Worm (Caenorhabditis elegans) whole organism, young adult: Measurements from ENCODE around the gene Y51H4A.1.
"Not testable (repeated sequence)": the region's sequence is repeated elsewhere in the genome, so short reads cannot be mapped to it uniquely, and the experiment has no call there.

Experiments
- B0019.2 ChIP-seq: fragments of 200-800 bp; sonication (Bioruptor generic); conservative IDR thresholded peaks from 2 replicates; pipeline ENCODE4 v1.3.6; 2022; ENCODE audit warnings: missing genetic modification reagents, missing genetic modification characterization, missing compliant biosample characterization
- B0261.1 ChIP-seq: sonication (generic microtip); optimal IDR thresholded peaks from 2 replicates; lab custom pipeline; 2016; ENCODE audit warnings: mild to moderate bottlenecking, missing genetic modification characterization, moderate library complexity, missing compliant biosample characterization
- F49E8.2 ChIP-seq: sonication (generic microtip); optimal IDR thresholded peaks from 3 replicates; lab custom pipeline; 2017; ENCODE audit warnings: missing genetic modification characterization, mild to moderate bottlenecking, missing compliant biosample characterization, antibody characterized with exemption, moderate library complexity; ENCODE audit not compliant: insufficient read depth
- Y53F4B.3 ChIP-seq: fragments of 200-800 bp; sonication (Bioruptor generic); IDR thresholded peaks from 2 replicates; pipeline ENCODE4 v1.3.6; 2022; ENCODE audit warnings: missing genetic modification reagents, missing genetic modification characterization, missing compliant biosample characterization
- Y53G8AR.9 ChIP-seq: fragments of 200-800 bp; sonication (Bioruptor generic); conservative IDR thresholded peaks from 2 replicates; pipeline ENCODE4 v1.3.6; 2022; ENCODE audit warnings: missing genetic modification reagents, missing genetic modification characterization, missing compliant biosample characterization
- Y67H2A.10 ChIP-seq: fragments of 200-800 bp; sonication (Bioruptor generic); conservative IDR thresholded peaks from 2 replicates; pipeline ENCODE4 v1.3.6; 2022; ENCODE audit warnings: missing genetic modification reagents, missing genetic modification characterization, missing compliant biosample characterization
- Y79H2A.3 ChIP-seq: fragments of 200-800 bp; sonication (Bioruptor generic); conservative IDR thresholded peaks from 2 replicates; pipeline ENCODE4 v1.3.6; 2022; ENCODE audit warnings: missing genetic modification reagents, missing genetic modification characterization, missing compliant biosample characterization
- Y95B8A.8 ChIP-seq: fragments of 200-800 bp; sonication (Bioruptor generic); IDR thresholded peaks from 2 replicates; pipeline ENCODE4 v1.3.6; 2022; ENCODE audit warnings: missing genetic modification reagents, missing genetic modification characterization, missing compliant biosample characterization
- akir-1 ChIP-seq: fragments of 200-800 bp; sonication (Bioruptor generic); optimal IDR thresholded peaks from 2 replicates; lab custom pipeline; 2018; ENCODE audit warnings: mild to moderate bottlenecking, missing genetic modification characterization, moderate library complexity, missing compliant biosample characterization
- ama-1 ChIP-seq, 3 experiments: fragments of 150-350 bp in 1 of 3; sonication (generic microtip) in 2 of 3; optimal IDR thresholded peaks; 2 replicates each; lab custom pipeline; 2014 to 2018; ENCODE audit warnings: missing biosample characterization in 2 of 3, missing genetic modification characterization in 2 of 3, missing genetic modification reagents in 2 of 3
- attf-6 ChIP-seq: fragments of 200-800 bp; sonication (Bioruptor generic); IDR thresholded peaks from 2 replicates; pipeline ENCODE4 v1.3.6; 2022; ENCODE audit warnings: missing genetic modification reagents, missing genetic modification characterization, missing compliant biosample characterization
- cebp-1 ChIP-seq, 2 experiments: fragments of 200-800 bp in 1 of 2; sonication (Bioruptor generic) in 1 of 2; sonication (generic microtip) in 1 of 2; IDR thresholded peaks in 1 of 2; optimal IDR thresholded peaks in 1 of 2; 2 replicates each; pipeline versions ENCODE4 v1.3.6 to Lab custom; 2017 to 2022; ENCODE audit warnings: missing compliant biosample characterization in 2 of 2, missing genetic modification characterization in 2 of 2, mild to moderate bottlenecking in 1 of 2, missing genetic modification reagents in 1 of 2, moderate library complexity in 1 of 2
- cebp-2 ChIP-seq: fragments of 200-800 bp; sonication (Bioruptor generic); IDR thresholded peaks from 2 replicates; pipeline ENCODE4 v1.3.6; 2022; ENCODE audit warnings: missing genetic modification characterization, missing compliant biosample characterization
- ceh-27 ChIP-seq: fragments of 200-800 bp; sonication (Bioruptor generic); optimal IDR thresholded peaks from 2 replicates; lab custom pipeline; 2018; ENCODE audit warnings: mild to moderate bottlenecking, missing genetic modification characterization, moderate library complexity, missing compliant biosample characterization
- ceh-58 ChIP-seq: fragments of 200-800 bp; sonication (Bioruptor generic); IDR thresholded peaks from 2 replicates; pipeline ENCODE4 v1.3.6; 2022; ENCODE audit warnings: missing genetic modification characterization, missing compliant biosample characterization
- ceh-91 ChIP-seq: fragments of 200-800 bp; sonication (Bioruptor generic); IDR thresholded peaks from 2 replicates; pipeline ENCODE4 v1.3.6; 2022; ENCODE audit warnings: missing genetic modification reagents, missing genetic modification characterization, missing compliant biosample characterization
- dpff-1 ChIP-seq: sonication (generic microtip); optimal IDR thresholded peaks from 2 replicates; lab custom pipeline; 2017; ENCODE audit warnings: mild to moderate bottlenecking, missing genetic modification characterization, missing compliant biosample characterization
- efl-1 ChIP-seq: fragments of 150-350 bp; optimal IDR thresholded peaks from 2 replicates; lab custom pipeline; 2014; ENCODE audit warnings: missing biosample characterization, missing genetic modification reagents, missing genetic modification characterization
- egrh-3 ChIP-seq: fragments of 200-800 bp; sonication (Bioruptor generic); IDR thresholded peaks from 2 replicates; pipeline ENCODE4 v1.3.6; 2022; ENCODE audit warnings: missing genetic modification reagents, missing genetic modification characterization, missing compliant biosample characterization
- ets-4 ChIP-seq: fragments of 200-800 bp; sonication (Bioruptor generic); optimal IDR thresholded peaks from 2 replicates; lab custom pipeline; 2018; ENCODE audit warnings: mild to moderate bottlenecking, missing genetic modification characterization, missing compliant biosample characterization
- him-1 ChIP-seq: sonication (generic microtip); optimal IDR thresholded peaks from 2 replicates; lab custom pipeline; 2016; ENCODE audit warnings: missing genotype, missing genetic modification reagents, missing genetic modification characterization, missing compliant biosample characterization
- hsf-1 ChIP-seq: fragments of 200-800 bp; sonication (Bioruptor generic); IDR thresholded peaks from 2 replicates; pipeline ENCODE4 v1.3.6; 2022; ENCODE audit warnings: missing genetic modification reagents, missing genetic modification characterization, missing compliant biosample characterization
- let-607 ChIP-seq, 2 experiments: fragments of 200-800 bp in 1 of 2; sonication (Bioruptor generic) in 1 of 2; sonication (generic microtip) in 1 of 2; optimal IDR thresholded peaks; 2 replicates each; lab custom pipeline; 2016 to 2018; ENCODE audit warnings: mild to moderate bottlenecking in 2 of 2, missing compliant biosample characterization in 2 of 2, missing genetic modification characterization in 2 of 2, moderate library complexity in 2 of 2, missing genotype in 1 of 2
- lin-54 ChIP-seq: fragments of 200-800 bp; sonication (Bioruptor generic); optimal IDR thresholded peaks from 2 replicates; lab custom pipeline; 2018; ENCODE audit warnings: mild to moderate bottlenecking, missing genetic modification characterization, missing compliant biosample characterization
- madf-10 ChIP-seq: sonication (generic microtip); optimal IDR thresholded peaks from 2 replicates; lab custom pipeline; 2016; ENCODE audit warnings: mild to moderate bottlenecking, missing genetic modification characterization, missing compliant biosample characterization
- nfya-2 ChIP-seq: fragments of 200-800 bp; sonication (Bioruptor generic); IDR thresholded peaks from 2 replicates; pipeline ENCODE4 v1.3.6; 2022; ENCODE audit warnings: missing genetic modification reagents, missing genetic modification characterization, missing compliant biosample characterization
- nhr-179 ChIP-seq: sonication (generic microtip); optimal IDR thresholded peaks from 2 replicates; lab custom pipeline; 2016; ENCODE audit warnings: mild to moderate bottlenecking, missing genetic modification characterization, missing compliant biosample characterization
- nhr-90 ChIP-seq: sonication (generic microtip); optimal IDR thresholded peaks from 2 replicates; lab custom pipeline; 2016; ENCODE audit warnings: missing genotype, mild to moderate bottlenecking, missing genetic modification characterization, missing compliant biosample characterization
- snpc-4 ChIP-seq, 5 experiments: fragments of 150-350 bp in 1 of 5; sonication (generic microtip) in 4 of 5; optimal IDR thresholded peaks; 2 replicates each; lab custom pipeline; 2014 to 2018; ENCODE audit warnings: missing genetic modification characterization in 5 of 5, missing biosample characterization in 3 of 5, antibody characterized with exemption in 2 of 5, mild to moderate bottlenecking in 2 of 5, missing compliant biosample characterization in 2 of 5, missing genotype in 2 of 5, moderate library complexity in 2 of 5, missing genetic modification reagents in 1 of 5
- unc-62 ChIP-seq: fragments of 150-350 bp; optimal IDR thresholded peaks from 2 replicates; lab custom pipeline; 2014; ENCODE audit warnings: missing biosample characterization, missing genetic modification reagents, missing genetic modification characterization
- ztf-26 ChIP-seq: sonication (generic microtip); optimal IDR thresholded peaks from 2 replicates; lab custom pipeline; 2017; ENCODE audit warnings: missing genetic modification characterization, missing compliant biosample characterization

The Y51H4A.1 gene

DNA sequence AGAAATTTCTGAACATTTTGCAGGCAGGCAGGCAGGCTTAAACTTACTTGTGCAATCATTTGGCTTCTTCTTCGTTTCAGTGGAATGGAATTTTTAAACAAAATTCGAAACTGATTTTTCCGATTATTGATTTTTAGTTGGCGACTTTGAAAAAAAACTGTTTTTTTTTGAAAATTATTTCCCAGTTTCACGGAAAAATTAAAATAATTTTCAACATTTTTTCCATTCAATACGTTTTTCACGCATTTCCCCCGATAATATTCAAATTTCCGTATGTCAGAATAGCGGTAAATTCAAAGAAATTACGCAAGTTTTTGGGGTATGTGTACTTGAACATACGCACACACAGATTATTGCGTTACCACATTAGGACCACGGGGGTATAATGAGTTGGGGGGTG lies 6.2 kb downstream of the Y51H4A.1 start, which contains the start of gene VY10G11R.1:
Gene VY10G11R.1, minus strand, starts transcription at position 101 of the 400 bp plus-strand sequence.
- TF ChIP-seq him-1; B0261.1 (tag; lab: Kevin White, UChicago); egrh-3 (GFP tag; lab: Robert Waterston, UW): not testable (repeated sequence)

DNA sequence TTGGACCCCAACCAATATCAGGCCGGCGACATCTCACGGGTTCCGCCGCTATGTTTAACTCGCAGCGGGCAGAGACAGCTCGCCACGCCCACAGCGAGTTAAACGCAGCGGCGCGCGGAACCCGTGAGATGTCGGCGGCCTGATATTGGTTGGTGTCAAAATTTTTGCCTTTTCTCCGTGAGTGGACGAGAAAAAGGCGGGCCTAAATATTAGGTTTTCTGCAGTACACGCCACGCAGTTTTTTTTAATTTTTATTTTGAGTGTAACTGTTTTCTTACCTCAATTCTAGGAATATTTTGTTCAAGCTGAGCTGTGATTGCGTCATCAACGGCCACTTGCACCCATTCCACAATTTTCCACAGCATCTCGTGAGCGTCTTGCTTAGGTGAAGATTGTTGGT lies 13.2 kb downstream of the Y51H4A.1 start:
- not testable (repeated sequence) for TF ChIP-seq snpc-4 (GFP tag; optimal IDR thresholded peaks at IDR 0.05; lab: Kevin White, UChicago)
- TF ChIP-seq snpc-4 (tag; optimal IDR thresholded peaks at IDR 0.05; lab: Kevin White, UChicago) (peak in 2 of 4 experiments; percentile 26 to 90), attf-6 (peak; percentile 77; the same call in 1 of the 2 replicates)

DNA sequence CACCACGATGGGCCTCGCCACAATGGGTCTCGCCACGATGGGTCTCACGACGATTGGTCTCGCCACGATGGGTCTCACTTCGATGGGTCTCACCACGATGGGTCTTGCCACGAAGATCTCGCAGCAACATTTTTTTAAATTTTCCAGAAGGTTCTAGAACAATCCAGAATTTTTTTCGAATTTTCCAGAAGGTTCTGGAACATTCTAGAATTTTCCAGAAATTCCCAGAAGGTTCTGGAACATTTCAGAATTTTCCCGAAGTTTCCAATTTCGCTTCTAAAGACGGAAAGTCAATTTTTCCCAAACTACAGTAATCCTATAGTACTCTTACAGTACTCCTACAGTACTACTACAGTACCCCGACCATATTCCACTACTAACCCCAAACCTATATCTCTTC lies 18.1 kb downstream of the Y51H4A.1 start:
- peak; percentile 93 for TF ChIP-seq hsf-1 (GFP tag; lab: Robert Waterston, UW)

DNA sequence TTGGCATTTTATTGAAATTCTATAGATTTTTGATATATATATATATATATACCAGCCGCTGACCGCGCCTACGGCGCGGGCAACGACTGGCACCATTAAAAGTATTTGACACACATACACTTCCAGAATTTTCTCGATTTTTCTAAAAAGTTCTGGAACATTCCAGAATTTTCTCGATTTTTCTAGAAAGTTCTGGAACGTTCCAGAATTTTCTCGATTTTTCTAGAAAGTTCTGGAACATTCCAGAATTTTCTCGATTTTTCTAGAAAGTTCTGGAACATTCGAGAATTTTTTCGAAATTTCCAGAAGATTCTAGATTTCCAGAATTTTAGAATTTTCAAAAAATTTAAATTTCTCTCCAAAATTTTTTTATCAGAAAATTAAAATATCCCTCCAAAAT lies 18.7 kb downstream of the Y51H4A.1 start:
- peak; percentile 98 for TF ChIP-seq Y79H2A.3 (GFP tag; lab: Robert Waterston, UW)
- peak; percentile 98 for TF ChIP-seq Y95B8A.8 (GFP tag; lab: Robert Waterston, UW)
- TF ChIP-seq ceh-58 (GFP tag; lab: Robert Waterston, UW): peak; percentile 100
- peak; percentile 96 for TF ChIP-seq B0019.2 (GFP tag; lab: Robert Waterston, UW)
- TF ChIP-seq nfya-2 (GFP tag; lab: Robert Waterston, UW): peak; percentile 97
- peak; percentile 98 for TF ChIP-seq attf-6
- peak; percentile 65 for TF ChIP-seq egrh-3 (GFP tag; lab: Robert Waterston, UW)
- peak; percentile 79 for TF ChIP-seq cebp-1 (GFP tag; IDR thresholded peaks at IDR 0.05; lab: Robert Waterston, UW)
- not testable (repeated sequence) for TF ChIP-seq cebp-1 (tag; optimal IDR thresholded peaks at IDR 0.05; lab: Kevin White, UChicago)
- TF ChIP-seq hsf-1 (GFP tag; lab: Robert Waterston, UW): peak; percentile 100
- TF ChIP-seq Y67H2A.10 (GFP tag; lab: Robert Waterston, UW): peak; percentile 84; the same call in 1 of the 2 replicates
- peak; percentile 95; the same call in 1 of the 2 replicates for TF ChIP-seq cebp-2
- TF ChIP-seq Y53F4B.3 (GFP tag; lab: Robert Waterston, UW): peak; percentile 97

DNA sequence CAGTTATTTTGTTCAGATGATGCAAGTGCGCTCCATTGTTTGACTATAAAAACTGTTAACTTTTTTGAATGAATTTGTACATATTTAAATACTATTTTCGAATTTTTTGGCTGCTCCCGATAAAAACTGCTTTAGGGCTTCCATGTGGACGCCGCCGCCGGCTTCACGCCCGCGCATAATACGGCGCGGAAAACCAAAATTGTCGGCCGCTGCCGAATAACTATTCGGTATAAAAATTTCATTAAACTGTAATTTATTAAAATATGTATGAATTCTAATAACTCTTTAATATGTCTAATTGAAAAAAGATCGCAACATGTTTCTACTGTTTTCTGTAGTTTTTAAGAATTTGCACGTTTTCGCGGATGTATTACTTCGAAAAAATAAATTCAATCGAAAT lies 30.4 kb downstream of the Y51H4A.1 start:
- TF ChIP-seq attf-6 (0 out of 2 replicates have a peak, but pooled peaks have one; percentile 30), ceh-27 (GFP tag; lab: Kevin White, UChicago) (no peak), ceh-91 (GFP tag; lab: Robert Waterston, UW) (no peak), ets-4 (GFP tag; lab: Kevin White, UChicago) (no peak), madf-10 (no peak), snpc-4 (GFP tag; optimal IDR thresholded peaks at IDR 0.05; lab: Kevin White, UChicago) (no peak), snpc-4 (tag; optimal IDR thresholded peaks at IDR 0.05; lab: Kevin White, UChicago) (peak in 1 of 4 experiments; percentile 63)

DNA sequence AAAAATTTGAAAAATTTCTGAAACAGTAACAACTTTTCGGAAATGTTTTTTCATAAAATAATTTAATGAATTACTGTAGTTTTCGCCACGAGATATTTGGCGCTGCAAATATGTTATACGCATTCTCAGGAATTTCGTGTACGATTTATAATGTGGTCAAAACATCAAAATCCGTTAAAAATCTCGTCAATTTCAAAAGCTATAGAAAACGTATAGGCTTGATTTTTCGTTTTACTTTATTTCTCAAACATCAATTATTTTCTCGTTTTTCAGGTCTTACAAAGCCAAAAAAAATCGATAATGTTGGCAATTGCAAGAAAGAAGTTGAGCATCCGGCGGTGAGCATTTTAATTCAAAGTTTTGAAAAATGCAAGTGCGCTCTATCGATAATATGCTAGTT lies 34.1 kb downstream of the Y51H4A.1 start, which contains the start of gene dlc-4:
Gene dlc-4, plus strand, starts transcription at position 301 of the 400 bp plus-strand sequence.
- no peak for TF ChIP-seq akir-1 (GFP tag; lab: Kevin White, UChicago)
- TF ChIP-seq nhr-90 (tag; lab: Kevin White, UChicago): no peak
- peak; percentile 68; the same call in 1 of the 2 replicates for TF ChIP-seq attf-6

DNA sequence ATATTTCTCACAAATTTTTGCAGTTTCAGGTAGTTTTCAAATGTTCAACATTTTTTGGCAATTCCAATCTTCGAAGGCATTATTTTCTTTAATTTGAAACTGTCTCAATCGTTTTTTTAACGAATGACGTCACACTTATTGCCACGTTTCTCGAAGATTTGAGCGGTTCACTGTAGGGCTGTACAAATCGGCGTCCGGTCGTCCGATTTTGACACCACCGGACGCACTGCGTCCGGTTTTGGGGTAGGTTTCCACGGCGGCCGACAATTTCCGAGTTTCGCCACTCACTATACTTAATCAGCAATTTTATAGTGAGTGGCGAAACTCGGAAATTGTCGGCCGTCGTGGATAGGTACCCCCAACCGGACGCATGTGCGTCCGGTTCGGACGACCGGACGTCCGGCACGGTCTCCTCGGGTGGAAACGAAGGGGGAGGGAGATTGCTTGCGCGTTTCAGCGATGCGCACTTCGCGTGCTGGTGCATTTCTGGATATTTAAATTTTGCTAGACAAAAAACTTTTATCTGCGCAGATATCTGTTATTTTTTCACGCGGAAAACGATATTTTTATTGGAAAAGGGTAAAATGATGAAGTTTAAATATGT lies 36.5 kb downstream of the Y51H4A.1 start:
- TF ChIP-seq attf-6: peak; percentile 90
- TF ChIP-seq snpc-4 (GFP tag; optimal IDR thresholded peaks at IDR 0.05; lab: Kevin White, UChicago): not testable (repeated sequence)
- peak in 2 of 4 experiments; percentile 76 to 94 for TF ChIP-seq snpc-4 (tag; optimal IDR thresholded peaks at IDR 0.05; lab: Kevin White, UChicago)

DNA sequence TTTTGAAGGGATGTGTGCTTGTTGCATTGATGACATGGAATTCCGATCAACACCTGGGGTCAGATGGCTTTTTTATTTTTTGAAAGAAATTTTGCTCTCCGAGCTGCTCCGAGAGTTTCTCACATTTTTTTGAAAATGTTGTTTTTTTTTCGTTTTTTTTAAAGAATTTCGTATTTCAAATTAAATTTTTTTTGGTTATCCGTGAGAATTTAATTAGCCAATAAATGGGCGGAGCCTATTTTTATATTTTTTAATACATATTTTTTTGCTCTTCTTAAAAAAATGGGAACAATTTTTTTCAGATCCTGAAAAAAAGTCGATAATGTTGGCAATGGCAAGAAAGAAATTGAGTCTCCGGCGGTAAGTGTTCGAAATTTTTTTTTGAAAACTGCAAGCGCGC lies 45.2 kb downstream of the Y51H4A.1 start, which contains the start of gene dlc-3:
Gene dlc-3, plus strand, starts transcription at position 301 of the 400 bp plus-strand sequence.
- TF ChIP-seq ama-1 (optimal IDR thresholded peaks at IDR 0.05; lab: Kevin White, UChicago) (no peak), ama-1 (GFP tag; optimal IDR thresholded peaks at IDR 0.05; lab: Kevin White, UChicago) (no peak), dpff-1 (no peak), efl-1 (no peak), unc-62 (GFP tag; lab: Kevin White, UChicago) (no peak), Y53F4B.3 (GFP tag; lab: Robert Waterston, UW) (no peak), lin-54 (GFP tag; lab: Kevin White, UChicago) (no peak), cebp-2 (no peak), F49E8.2 (tag; lab: Kevin White, UChicago) (no peak), Y53G8AR.9 (GFP tag; lab: Robert Waterston, UW) (no peak), nhr-179 (tag; lab: Kevin White, UChicago) (no peak), let-607 (tag; optimal IDR thresholded peaks at IDR 0.05; lab: Kevin White, UChicago) (no peak), ztf-26 (tag; lab: Kevin White, UChicago) (no peak)
